Worm (Caenorhabditis elegans): ENCODE results near the gene T22D1.1.

DNA sequence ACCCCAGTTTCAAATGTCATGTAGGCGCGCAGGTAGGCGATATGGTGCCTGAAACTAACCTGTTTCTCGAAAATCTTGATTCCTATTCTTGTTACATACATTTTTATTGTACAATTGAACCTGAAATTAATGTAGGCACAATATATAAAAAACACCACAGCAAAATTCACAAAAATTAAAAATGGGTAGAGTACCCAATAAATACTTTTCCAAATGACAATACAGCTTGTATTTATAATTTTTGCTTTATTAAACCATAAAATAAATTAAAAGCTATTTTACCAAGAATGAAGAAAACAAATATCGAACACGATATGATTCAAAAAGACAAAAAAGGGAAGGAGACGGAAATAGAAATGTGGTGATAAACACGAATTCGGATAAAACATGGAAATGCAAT lies 39.8 kb upstream of the T22D1.1 start, which contains the start of gene tre-2:
- no peak for TF ChIP-seq dao-5 (tag; optimal IDR thresholded peaks at IDR 0.05)
- no peak for TF ChIP-seq him-1 (tag; optimal IDR thresholded peaks at IDR 0.05)
- TF ChIP-seq W03F9.2 (tag; optimal IDR thresholded peaks at IDR 0.05), result no peak
